Fruit fly (Drosophila melanogaster) whole organism, embryonic: ENCODE measurements around the gene CG2540.

ENCODE experiments used
- Adf1 ChIP-seq: fragments of 200-800 bp; sonication (Bioruptor generic); IDR thresholded peaks from 2 replicates; pipeline ENCODE4 v1.3.6; 2022; ENCODE audit warnings: missing biosample characterization, missing genetic modification characterization
- Aef1 ChIP-seq: fragments of 200-800 bp; sonication (Bioruptor generic); IDR thresholded peaks from 3 replicates; pipeline ENCODE4 v1.3.6; 2022; ENCODE audit warnings: missing biosample characterization, missing genetic modification characterization
- Atf6 ChIP-seq: fragments of 200-800 bp; sonication (Bioruptor generic); IDR thresholded peaks from 2 replicates; pipeline ENCODE4 v1.3.6; 2022; ENCODE audit warnings: missing biosample characterization, missing genetic modification characterization
- C15 ChIP-seq: fragments of 200-800 bp; sonication (Bioruptor generic); IDR thresholded peaks from 3 replicates; pipeline ENCODE4 v1.3.6; 2022; ENCODE audit warnings: missing biosample characterization, missing genetic modification characterization
- CG10209 ChIP-seq: fragments of 200-800 bp; sonication (Bioruptor generic); optimal IDR thresholded peaks from 3 replicates; lab custom pipeline; 2017; ENCODE audit warnings: missing biosample characterization, mild to moderate bottlenecking, missing genetic modification characterization, missing genetic modification reagents
- CG10543 ChIP-seq: fragments of 200-800 bp; sonication (Bioruptor generic); optimal IDR thresholded peaks from 3 replicates; lab custom pipeline; 2017; ENCODE audit warnings: missing biosample characterization, mild to moderate bottlenecking, missing genetic modification characterization, moderate library complexity
- CG11085 ChIP-seq: fragments of 200-800 bp; sonication (Bioruptor generic); IDR thresholded peaks from 2 replicates; pipeline ENCODE4 v1.3.6; 2022; ENCODE audit warnings: missing biosample characterization, missing genetic modification characterization
- CG13296 ChIP-seq: fragments of 200-800 bp; sonication (Bioruptor generic); optimal IDR thresholded peaks from 3 replicates; lab custom pipeline; 2018; ENCODE audit warnings: missing biosample characterization, mild to moderate bottlenecking, missing genetic modification characterization
- CG13894 ChIP-seq: fragments of 200-800 bp; sonication (Bioruptor generic); optimal IDR thresholded peaks from 3 replicates; lab custom pipeline; 2018; ENCODE audit warnings: missing biosample characterization, mild to moderate bottlenecking, missing genetic modification characterization, moderate library complexity
- CG15479 ChIP-seq: fragments of 200-800 bp; sonication (Bioruptor generic); optimal IDR thresholded peaks from 3 replicates; lab custom pipeline; 2019; ENCODE audit warnings: missing biosample characterization, mild to moderate bottlenecking, missing genetic modification characterization, moderate library complexity
- CG1603 ChIP-seq: fragments of 200-800 bp; sonication (Bioruptor generic); optimal IDR thresholded peaks from 2 replicates; lab custom pipeline; 2019; ENCODE audit warnings: missing biosample characterization, mild to moderate bottlenecking, missing genetic modification characterization, moderate library complexity
- CG17328 ChIP-seq: fragments of 200-800 bp; sonication (Bioruptor generic); IDR thresholded peaks from 2 replicates; pipeline ENCODE4 v1.3.6; 2022; ENCODE audit warnings: missing biosample characterization, missing genetic modification characterization
- CG17912 ChIP-seq: fragments of 200-800 bp; sonication (Bioruptor generic); optimal IDR thresholded peaks from 2 replicates; lab custom pipeline; 2018; ENCODE audit warnings: missing biosample characterization, mild to moderate bottlenecking, missing genetic modification characterization
- CG2120 ChIP-seq: fragments of 200-800 bp; sonication (Bioruptor generic); optimal IDR thresholded peaks from 3 replicates; lab custom pipeline; 2016; ENCODE audit warnings: missing biosample characterization, missing genetic modification characterization
- CG32532 ChIP-seq: fragments of 200-800 bp; sonication (Bioruptor generic); IDR thresholded peaks from 2 replicates; pipeline ENCODE4 v1.3.6; 2022; ENCODE audit warnings: missing biosample characterization, missing genetic modification characterization
- CG34376 ChIP-seq: fragments of 200-800 bp; sonication (Bioruptor generic); optimal IDR thresholded peaks from 2 replicates; lab custom pipeline; 2018; ENCODE audit warnings: missing biosample characterization, mild to moderate bottlenecking, missing genetic modification characterization
- CG4360 ChIP-seq: fragments of 200-800 bp; sonication (Bioruptor generic); IDR thresholded peaks from 2 replicates; pipeline ENCODE4 v1.3.6; 2022; ENCODE audit warnings: missing biosample characterization, missing genetic modification characterization
- CG8924 ChIP-seq: fragments of 200-800 bp; optimal IDR thresholded peaks from 3 replicates; lab custom pipeline; 2019; ENCODE audit warnings: missing biosample characterization, mild to moderate bottlenecking, missing genetic modification characterization, moderate library complexity
- CrebB ChIP-seq: fragments of 200-800 bp; sonication (Bioruptor generic); optimal IDR thresholded peaks from 3 replicates; lab custom pipeline; 2018; ENCODE audit warnings: missing biosample characterization, mild to moderate bottlenecking, missing genetic modification characterization
- Deaf1 ChIP-seq: fragments of 200-800 bp; optimal IDR thresholded peaks from 3 replicates; lab custom pipeline; 2019; ENCODE audit warnings: missing biosample characterization, mild to moderate bottlenecking, missing genetic modification characterization, moderate library complexity
- Dip2 ChIP-seq: fragments of 200-800 bp; sonication (Bioruptor generic); IDR thresholded peaks from 2 replicates; pipeline ENCODE4 v1.3.6; 2022; ENCODE audit warnings: missing biosample characterization, missing genetic modification characterization
- Dp ChIP-seq: fragments of 200-800 bp; sonication (Bioruptor generic); optimal IDR thresholded peaks from 2 replicates; lab custom pipeline; 2018; ENCODE audit warnings: missing biosample characterization, mild to moderate bottlenecking, missing genetic modification characterization, moderate library complexity
- Kr ChIP-seq: fragments of 200-800 bp; sonication (Bioruptor generic); optimal IDR thresholded peaks from 2 replicates; lab custom pipeline; 2017; ENCODE audit warnings: missing biosample characterization, mild to moderate bottlenecking, missing genetic modification characterization
- Pdp1 ChIP-seq, 2 experiments: fragments of 200-800 bp; sonication (Bioruptor generic); optimal IDR thresholded peaks; 3 replicates each; lab custom pipeline; 2016; ENCODE audit warnings: missing biosample characterization in 2 of 2, missing genetic modification characterization in 2 of 2, mild to moderate bottlenecking in 1 of 2, moderate library complexity in 1 of 2
- Taf1 ChIP-seq: fragments of 200-800 bp; sonication (Bioruptor generic); IDR thresholded peaks from 2 replicates; pipeline ENCODE4 v1.3.6; 2022; ENCODE audit warnings: missing biosample characterization, missing genetic modification characterization
- Trl ChIP-seq, 3 experiments: fragments of >200 bp in 2 of 3; fragments of 200-800 bp in 1 of 3; sonication (Bioruptor generic) in 1 of 3; optimal IDR thresholded peaks; 2 replicates in 1 of 3; 3 replicates in 2 of 3; lab custom pipeline; 2016 to 2017; ENCODE audit warnings: missing biosample characterization in 1 of 3, missing genetic modification characterization in 1 of 3
- bsh ChIP-seq, 2 experiments: fragments of 200-800 bp; sonication (Bioruptor generic); optimal IDR thresholded peaks; 2 replicates each; lab custom pipeline; 2017 to 2018; ENCODE audit warnings: mild to moderate bottlenecking in 2 of 2, missing biosample characterization in 2 of 2, missing genetic modification characterization in 2 of 2, moderate library complexity in 1 of 2
- cg ChIP-seq: fragments of 200-800 bp; sonication (Bioruptor generic); optimal IDR thresholded peaks from 3 replicates; lab custom pipeline; 2019; ENCODE audit warnings: missing biosample characterization, mild to moderate bottlenecking, missing genetic modification characterization, moderate library complexity
- chm ChIP-seq: fragments of 200-800 bp; sonication (Bioruptor generic); IDR thresholded peaks from 2 replicates; pipeline ENCODE4 v1.3.6; 2022; ENCODE audit warnings: missing biosample characterization, missing genetic modification characterization
- crol ChIP-seq: fragments of 200-800 bp; sonication (Bioruptor generic); IDR thresholded peaks from 2 replicates; pipeline ENCODE4 v1.3.6; 2022; ENCODE audit warnings: missing biosample characterization, missing genetic modification characterization
- cwo ChIP-seq: fragments of 200-800 bp; sonication (Bioruptor generic); optimal IDR thresholded peaks from 3 replicates; lab custom pipeline; 2017; ENCODE audit warnings: missing biosample characterization, missing genetic modification characterization, mild to moderate bottlenecking, moderate library complexity, missing genetic modification reagents
- exex ChIP-seq: fragments of 200-800 bp; sonication (Bioruptor generic); optimal IDR thresholded peaks from 4 replicates; lab custom pipeline; 2018; ENCODE audit warnings: missing biosample characterization, mild to moderate bottlenecking, missing genetic modification characterization, moderate library complexity
- gem ChIP-seq: fragments of 200-800 bp; sonication (Bioruptor generic); optimal IDR thresholded peaks from 2 replicates; lab custom pipeline; 2019; ENCODE audit warnings: missing biosample characterization, mild to moderate bottlenecking, missing genetic modification characterization, moderate library complexity
- kah ChIP-seq: fragments of 200-800 bp; sonication (Bioruptor generic); optimal IDR thresholded peaks from 2 replicates; lab custom pipeline; 2018; ENCODE audit warnings: missing biosample characterization, mild to moderate bottlenecking, missing genetic modification characterization
- kni ChIP-seq: fragments of 200-800 bp; sonication (Bioruptor generic); optimal IDR thresholded peaks from 3 replicates; lab custom pipeline; 2017; ENCODE audit warnings: mild to moderate bottlenecking, missing biosample characterization, missing genetic modification reagents, missing genetic modification characterization
- lola ChIP-seq, 3 experiments: fragments of >200 bp in 2 of 3; fragments of 200-800 bp in 1 of 3; sonication (Bioruptor generic) in 1 of 3; optimal IDR thresholded peaks; 2 replicates each; lab custom pipeline; 2017 to 2019; ENCODE audit warnings: missing biosample characterization in 3 of 3, missing genetic modification characterization in 3 of 3, mild to moderate bottlenecking in 1 of 3, moderate library complexity in 1 of 3
- onecut ChIP-seq: fragments of 200-800 bp; sonication (Bioruptor generic); IDR thresholded peaks from 2 replicates; pipeline ENCODE4 v1.3.6; 2022; ENCODE audit warnings: missing biosample characterization, missing genetic modification characterization
- pan ChIP-seq, 4 experiments: fragments of >200 bp in 3 of 4; fragments of 200-800 bp in 1 of 4; sonication (Bioruptor generic) in 1 of 4; optimal IDR thresholded peaks in 3 of 4; IDR thresholded peaks in 1 of 4; 2 replicates each; pipeline versions ENCODE4 v1.3.6 to Lab custom; 2017 to 2022; ENCODE audit warnings: missing biosample characterization in 2 of 4, missing genetic modification characterization in 2 of 4, mixed read lengths in 1 of 4
- pfk ChIP-seq: fragments of 200-800 bp; sonication (Bioruptor generic); optimal IDR thresholded peaks from 2 replicates; lab custom pipeline; 2018; ENCODE audit warnings: missing biosample characterization, mild to moderate bottlenecking, missing genetic modification characterization, moderate library complexity
- pnt ChIP-seq: fragments of 200-800 bp; sonication (Bioruptor generic); optimal IDR thresholded peaks from 3 replicates; lab custom pipeline; 2016; ENCODE audit warnings: missing biosample characterization, missing genetic modification characterization
- sd ChIP-seq: fragments of 200-800 bp; sonication (Bioruptor generic); optimal IDR thresholded peaks from 3 replicates; lab custom pipeline; 2018; ENCODE audit warnings: missing biosample characterization, mild to moderate bottlenecking, missing genetic modification characterization, moderate library complexity
- sens ChIP-seq: fragments of 200-800 bp; sonication (Bioruptor generic); peaks from one replicate; lab custom pipeline; 2016; ENCODE audit warnings: missing biosample characterization, missing genetic modification characterization
- slbo ChIP-seq: fragments of 200-800 bp; sonication (Bioruptor generic); IDR thresholded peaks from 2 replicates; pipeline ENCODE4 v1.3.6; 2022; ENCODE audit warnings: missing biosample characterization, missing genetic modification characterization
- stc ChIP-seq: fragments of 200-800 bp; sonication (Bioruptor generic); IDR thresholded peaks from 2 replicates; pipeline ENCODE4 v1.3.6; 2022; ENCODE audit warnings: missing biosample characterization, missing genetic modification characterization
- sug ChIP-seq: fragments of 200-800 bp; optimal IDR thresholded peaks from 2 replicates; lab custom pipeline; 2019; ENCODE audit warnings: missing biosample characterization, mild to moderate bottlenecking, missing genetic modification characterization, moderate library complexity
- tap ChIP-seq: fragments of 200-800 bp; optimal IDR thresholded peaks from 3 replicates; lab custom pipeline; 2019; ENCODE audit warnings: missing biosample characterization, mild to moderate bottlenecking, missing genetic modification characterization, moderate library complexity
- tna ChIP-seq: fragments of 200-800 bp; sonication (Bioruptor generic); IDR thresholded peaks from 2 replicates; pipeline ENCODE4 v1.3.6; 2022; ENCODE audit warnings: missing biosample characterization, missing genetic modification characterization; ENCODE audit not compliant: partially characterized antibody
- trem ChIP-seq: fragments of 200-800 bp; optimal IDR thresholded peaks from 3 replicates; lab custom pipeline; 2019; ENCODE audit warnings: missing biosample characterization, mild to moderate bottlenecking, missing genetic modification characterization, moderate library complexity
- wek ChIP-seq: fragments of 200-800 bp; sonication (Bioruptor generic); optimal IDR thresholded peaks from 3 replicates; lab custom pipeline; 2018; ENCODE audit warnings: missing biosample characterization, mild to moderate bottlenecking, missing genetic modification characterization, moderate library complexity

The CG2540 gene

DNA sequence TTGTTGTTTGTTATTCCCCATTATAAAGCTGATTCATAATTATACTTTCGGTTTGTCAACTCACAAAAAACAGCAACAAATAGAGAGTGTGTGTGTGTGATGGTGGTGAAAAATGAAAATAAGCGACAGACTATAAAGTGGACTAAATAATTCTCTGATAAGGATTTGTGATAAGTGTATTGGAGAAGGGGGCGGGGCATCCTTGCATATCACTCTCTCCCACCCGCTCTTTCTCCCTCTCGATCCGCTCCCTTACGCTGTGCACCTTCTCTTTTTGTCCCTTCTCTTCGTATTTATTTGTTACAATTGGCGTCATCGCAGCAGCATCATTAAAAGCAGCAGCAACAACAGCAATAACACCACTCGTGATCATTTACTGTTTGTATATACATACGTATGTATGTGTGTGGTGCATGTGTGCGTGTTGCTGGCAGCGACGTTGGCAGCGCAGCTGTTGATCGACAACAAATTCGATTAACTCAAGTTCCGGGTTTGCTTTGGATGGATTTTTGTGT, 31.8 kb downstream of the CG2540 start (continued):
- TF ChIP-seq CG10209 (GFP tag; lab: Kevin White, UChicago): no peak
- TF ChIP-seq CG4360 (GFP tag; lab: Robert Waterston, UW): peak; percentile 80
- TF ChIP-seq Trl (optimal IDR thresholded peaks at IDR 0.05; lab: Kevin White, UChicago): peak; percentile 68 to 71
- TF ChIP-seq Trl (GFP tag; optimal IDR thresholded peaks at IDR 0.05; lab: Kevin White, UChicago): no peak
- no peak for TF ChIP-seq lola (GFP tag; optimal IDR thresholded peaks at IDR 0.05; lab: Kevin White, UChicago)
- 0 out of 2 replicates have a peak, but pooled peaks have one; percentile 24 for TF ChIP-seq tna (GFP tag; lab: Robert Waterston, UW)
- no peak for TF ChIP-seq pan (optimal IDR thresholded peaks at IDR 0.05; lab: Kevin White, UChicago)
- TF ChIP-seq pan (GFP tag; optimal IDR thresholded peaks at IDR 0.05 in 1 of 2, IDR thresholded peaks at IDR 0.05 in 1 of 2): no peak
- TF ChIP-seq Aef1 (GFP tag; lab: Robert Waterston, UW): no peak
- TF ChIP-seq CG13894 (tag; lab: Kevin White, UChicago): peak; percentile 14
- TF ChIP-seq pfk (GFP tag; lab: Kevin White, UChicago): peak; percentile 19
- peak; percentile 8 for TF ChIP-seq sug (tag; lab: Kevin White, UChicago)
- TF ChIP-seq Adf1 (GFP tag; lab: Robert Waterston, UW): peak; percentile 85
- TF ChIP-seq CG2120 (GFP tag; lab: Kevin White, UChicago): no peak
- TF ChIP-seq kni (GFP tag; lab: Kevin White, UChicago): peak; percentile 53
- TF ChIP-seq kah (GFP tag; lab: Kevin White, UChicago): no peak
- peak; percentile 51 for TF ChIP-seq cwo (GFP tag; lab: Kevin White, UChicago)
- TF ChIP-seq exex: peak; percentile 12
- TF ChIP-seq pnt (GFP tag; lab: Kevin White, UChicago): no peak
- peak; percentile 11 for TF ChIP-seq trem (tag; lab: Kevin White, UChicago)
- no peak for TF ChIP-seq stc
- peak; percentile 26 for TF ChIP-seq wek (GFP tag; lab: Kevin White, UChicago)
- TF ChIP-seq Atf6 (GFP tag; lab: Robert Waterston, UW): peak; percentile 12; the same call in 1 of the 2 replicates
- no peak for TF ChIP-seq Dp (GFP tag; lab: Kevin White, UChicago)
- TF ChIP-seq crol: peak; percentile 55
- TF ChIP-seq C15 (GFP tag; lab: Robert Waterston, UW): no peak
- TF ChIP-seq sens (GFP tag; lab: Kevin White, UChicago): peak; percentile 63
- no peak for TF ChIP-seq chm (GFP tag; lab: Robert Waterston, UW)
- TF ChIP-seq CG17912 (GFP tag; lab: Kevin White, UChicago): no peak
- TF ChIP-seq CG10543: peak; percentile 32
- TF ChIP-seq Deaf1 (tag; lab: Kevin White, UChicago): peak; percentile 8
- TF ChIP-seq Kr (GFP tag; lab: Kevin White, UChicago): no peak
- TF ChIP-seq sd (tag; lab: Kevin White, UChicago): peak; percentile 5
- peak; percentile 1 for TF ChIP-seq CG13296
- TF ChIP-seq tap (tag; lab: Kevin White, UChicago): no peak
- peak; percentile 30 for TF ChIP-seq CrebB (tag; lab: Kevin White, UChicago)
- TF ChIP-seq gem: no peak
- peak; percentile 56 for TF ChIP-seq CG15479 (GFP tag; lab: Kevin White, UChicago)
- peak in 1 of 2 experiments; percentile 5 for TF ChIP-seq Pdp1 (GFP tag; optimal IDR thresholded peaks at IDR 0.05; lab: Kevin White, UChicago)
- peak; percentile 84 for TF ChIP-seq cg
- TF ChIP-seq Dip2: no peak
- TF ChIP-seq CG1603 (tag; lab: Kevin White, UChicago): peak; percentile 23
- TF ChIP-seq onecut (GFP tag; lab: Robert Waterston, UW): peak; percentile 5; the same call in 1 of the 2 replicates
- peak; percentile 50 for TF ChIP-seq CG8924 (tag; lab: Kevin White, UChicago)
- TF ChIP-seq CG34376: peak; percentile 67
- no peak for TF ChIP-seq CG17328 (GFP tag; lab: Robert Waterston, UW)
- no peak for TF ChIP-seq bsh (GFP tag; optimal IDR thresholded peaks at IDR 0.05; lab: Kevin White, UChicago)
- TF ChIP-seq Taf1 (GFP tag; lab: Robert Waterston, UW): no peak
- peak; percentile 24; the same call in 1 of the 2 replicates for TF ChIP-seq CG32532 (GFP tag; lab: Robert Waterston, UW)
- TF ChIP-seq CG11085 (GFP tag; lab: Robert Waterston, UW): no peak
- TF ChIP-seq slbo (GFP tag; lab: Robert Waterston, UW): no peak
